Worm (Caenorhabditis elegans) whole organism, L1 larva: ENCODE data around the gene ugt-13.

Source experiments
- ama-1 ChIP-seq: fragments of 150-350 bp; optimal IDR thresholded peaks from 2 replicates; lab custom pipeline; 2014
- dpl-1 ChIP-seq, 3 experiments: fragments of 150-350 bp in 2 of 3; sonication (generic microtip) in 1 of 3; optimal IDR thresholded peaks; 2 replicates each; lab custom pipeline; 2014 to 2017; ENCODE audit warnings: missing biosample characterization in 3 of 3, missing genetic modification characterization in 3 of 3, missing genetic modification reagents in 3 of 3
- efl-1 ChIP-seq, 4 experiments: fragments of 150-350 bp; optimal IDR thresholded peaks in 3 of 4; peaks in 1 of 4; 1 replicate in 1 of 4; 2 replicates in 3 of 4; lab custom pipeline; 2014; ENCODE audit warnings: missing biosample characterization in 2 of 4, missing genetic modification characterization in 2 of 4, missing genetic modification reagents in 2 of 4
- fos-1 ChIP-seq: fragments of 150-350 bp; optimal IDR thresholded peaks from 2 replicates; lab custom pipeline; 2014; ENCODE audit warnings: missing biosample characterization, missing genetic modification characterization
- hpl-2 ChIP-seq: fragments of 150-350 bp; optimal IDR thresholded peaks from 2 replicates; lab custom pipeline; 2014; ENCODE audit warnings: missing biosample characterization, missing genetic modification reagents, missing genetic modification characterization
- lin-39 ChIP-seq: fragments of 150-350 bp; optimal IDR thresholded peaks from 2 replicates; lab custom pipeline; 2014; ENCODE audit warnings: missing biosample characterization, missing genetic modification reagents, missing genetic modification characterization
- nhr-28 ChIP-seq: fragments of 150-350 bp; optimal IDR thresholded peaks from 2 replicates; lab custom pipeline; 2014; ENCODE audit warnings: missing biosample characterization, missing genetic modification characterization
- nhr-77 ChIP-seq: fragments of 150-350 bp; optimal IDR thresholded peaks from 2 replicates; lab custom pipeline; 2014; ENCODE audit warnings: missing biosample characterization, missing genetic modification characterization
- ztf-4 ChIP-seq: fragments of 150-350 bp; optimal IDR thresholded peaks from 2 replicates; lab custom pipeline; 2014; ENCODE audit warnings: missing biosample characterization, missing genetic modification characterization

DNA sequence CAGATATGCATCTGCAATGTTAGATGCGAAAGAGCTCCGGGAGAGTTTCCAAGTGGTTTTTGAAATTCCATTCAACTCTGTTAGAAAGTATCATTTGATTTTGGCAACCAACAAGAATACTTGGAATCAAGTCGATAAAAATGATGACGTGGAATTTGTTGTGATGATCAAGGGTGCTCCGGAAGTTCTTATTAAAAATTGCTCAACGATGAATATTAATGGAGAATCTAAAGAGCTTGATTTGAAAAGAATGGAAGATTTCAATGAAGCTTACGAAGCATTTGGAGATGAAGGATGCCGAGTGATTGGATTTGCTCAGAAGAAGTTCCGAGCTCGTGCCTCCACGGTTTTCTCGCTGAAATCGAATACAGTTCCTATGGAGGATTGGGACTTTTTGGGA is 28.7 kb downstream of the ugt-13 start:
- no peak for TF ChIP-seq dpl-1 (GFP tag; optimal IDR thresholded peaks at IDR 0.05; lab: Kevin White, UChicago)
- TF ChIP-seq fos-1 (tag; lab: Kevin White, UChicago): no peak
- no peak for TF ChIP-seq hpl-2
- TF ChIP-seq ama-1 (lab: Kevin White, UChicago): no peak
- TF ChIP-seq efl-1 (optimal IDR thresholded peaks at IDR 0.05; lab: Kevin White, UChicago): no peak
- TF ChIP-seq efl-1 (GFP tag; optimal IDR thresholded peaks at IDR 0.05 in 1 of 2; lab: Kevin White, UChicago): no peak
- no peak for TF ChIP-seq nhr-28 (tag; lab: Kevin White, UChicago)
- TF ChIP-seq nhr-77 (tag; lab: Kevin White, UChicago): no peak
- TF ChIP-seq ztf-4: no peak
- TF ChIP-seq lin-39 (tag; lab: Kevin White, UChicago): no peak
